Worm (Caenorhabditis elegans) whole organism, L4 larva: ENCODE results near the gene C49C8.8.

Experiments used
- mxl-2 ChIP-seq: fragments of 200-800 bp; sonication (Bioruptor generic); conservative IDR thresholded peaks from 2 replicates; pipeline ENCODE4 v1.3.6; 2022; ENCODE audit warnings: missing genetic modification reagents, missing genetic modification characterization, missing compliant biosample characterization
- tra-1 ChIP-seq: fragments of 200-800 bp; sonication (Bioruptor generic); IDR thresholded peaks from 2 replicates; pipeline ENCODE4 v1.3.6; 2022; ENCODE audit warnings: missing genetic modification reagents, missing genetic modification characterization, missing compliant biosample characterization

ce11 chrIV:8611886-8612542, 39.9 kb upstream of the C49C8.8 start, which contains the start of the genes F42A9.17 and cyp-33E2:
- TF ChIP-seq mxl-2 (GFP tag; lab: Robert Waterston, UW): no peak
- no peak for TF ChIP-seq tra-1 (GFP tag; lab: Robert Waterston, UW)
